Worm (Caenorhabditis elegans) whole organism, young adult: ENCODE measurements around the gene sri-54.

Source experiments
- C06A6.2 ChIP-seq: fragments of 200-800 bp; sonication (Bioruptor generic); conservative IDR thresholded peaks from 2 replicates; pipeline ENCODE4 v1.3.6; 2022; ENCODE audit warnings: missing genetic modification characterization, missing compliant biosample characterization
- F33H1.4 ChIP-seq: fragments of 200-800 bp; sonication (Bioruptor generic); IDR thresholded peaks from 2 replicates; pipeline ENCODE4 v1.3.6; 2022; ENCODE audit warnings: missing genetic modification reagents, missing genetic modification characterization, missing compliant biosample characterization
- F57A8.1 ChIP-seq: fragments of 200-800 bp; sonication (Bioruptor generic); optimal IDR thresholded peaks from 2 replicates; lab custom pipeline; 2018; ENCODE audit warnings: mild to moderate bottlenecking, missing genetic modification characterization, moderate library complexity, missing compliant biosample characterization
- athp-1 ChIP-seq: sonication (generic microtip); optimal IDR thresholded peaks from 2 replicates; lab custom pipeline; 2017; ENCODE audit warnings: mild to moderate bottlenecking, missing genetic modification characterization, missing compliant biosample characterization
- bed-2 ChIP-seq: fragments of 200-800 bp; sonication (Bioruptor generic); IDR thresholded peaks from 2 replicates; pipeline ENCODE4 v1.3.6; 2022; ENCODE audit warnings: missing genetic modification reagents, missing genetic modification characterization, missing compliant biosample characterization
- dpff-1 ChIP-seq: sonication (generic microtip); optimal IDR thresholded peaks from 2 replicates; lab custom pipeline; 2017; ENCODE audit warnings: mild to moderate bottlenecking, missing genetic modification characterization, missing compliant biosample characterization
- him-1 ChIP-seq: sonication (generic microtip); optimal IDR thresholded peaks from 2 replicates; lab custom pipeline; 2016; ENCODE audit warnings: missing genotype, missing genetic modification reagents, missing genetic modification characterization, missing compliant biosample characterization
- lin-35 ChIP-seq, 3 experiments: fragments of 150-350 bp in 2 of 3; sonication (generic microtip) in 1 of 3; optimal IDR thresholded peaks; 2 replicates each; lab custom pipeline; 2014 to 2018; ENCODE audit warnings: missing biosample characterization in 3 of 3, missing genetic modification characterization in 3 of 3, missing genetic modification reagents in 3 of 3
- nfya-1 ChIP-seq: sonication (generic microtip); optimal IDR thresholded peaks from 2 replicates; lab custom pipeline; 2017; ENCODE audit warnings: antibody characterized with exemption, missing compliant biosample characterization, missing genetic modification characterization, borderline replicate concordance; ENCODE audit not compliant: insufficient read depth
- ztf-3 ChIP-seq: fragments of 200-800 bp; sonication (Bioruptor generic); optimal IDR thresholded peaks from 2 replicates; lab custom pipeline; 2018; ENCODE audit warnings: mild to moderate bottlenecking, missing genetic modification characterization, missing compliant biosample characterization

DNA sequence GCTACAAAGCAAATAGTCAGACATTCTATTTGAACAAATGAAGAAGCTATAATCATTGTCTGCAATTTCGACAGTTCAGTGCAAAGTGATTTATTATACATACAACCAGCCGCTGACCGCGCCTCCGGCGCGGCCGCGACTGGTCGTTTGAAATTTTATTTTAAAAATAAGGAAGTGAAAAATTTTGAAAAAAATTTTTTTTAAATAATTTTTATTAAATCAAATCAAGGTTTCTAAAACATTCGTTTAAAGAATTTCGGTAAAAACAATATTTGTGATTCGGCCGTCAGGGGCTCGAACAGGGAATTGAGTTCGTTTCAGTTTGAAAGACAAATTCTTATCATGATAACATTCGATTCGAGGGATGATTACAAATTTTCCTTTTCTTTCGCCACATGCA lies 34.5 kb upstream of the sri-54 start, which contains the start of gene Y27F2A.10:
- no peak for TF ChIP-seq C06A6.2 (GFP tag; lab: Robert Waterston, UW)
- TF ChIP-seq F33H1.4: no peak
- TF ChIP-seq nfya-1: no peak
- TF ChIP-seq him-1 (tag; lab: Kevin White, UChicago): no peak
- no peak for TF ChIP-seq athp-1 (tag; lab: Kevin White, UChicago)
- TF ChIP-seq lin-35 (GFP tag; optimal IDR thresholded peaks at IDR 0.05; lab: Kevin White, UChicago): no peak
- TF ChIP-seq F57A8.1 (GFP tag; lab: Kevin White, UChicago): no peak
- no peak for TF ChIP-seq bed-2 (GFP tag; lab: Robert Waterston, UW)
- no peak for TF ChIP-seq dpff-1
- TF ChIP-seq ztf-3: no peak
